Worm (Caenorhabditis elegans): ENCODE results near the gene H39E23.2.
"Not testable (repeated sequence)": the region's sequence is repeated elsewhere in the genome, so short reads cannot be mapped to it uniquely, and the experiment has no call there.

ce11 chrV:14137766-14138165 is 27.6 kb downstream of the H39E23.2 start, which contains the start of gene AH10.4:
- not testable (repeated sequence) for TF ChIP-seq nhr-28 (tag; optimal IDR thresholded peaks at IDR 0.05); unc-62 (GFP tag; optimal IDR thresholded peaks at IDR 0.05); flh-1 (GFP tag; optimal IDR thresholded peaks at IDR 0.05); nhr-12 (tag; optimal IDR thresholded peaks at IDR 0.05); sptf-1 (tag; optimal IDR thresholded peaks at IDR 0.05); hlh-1 (tag; optimal IDR thresholded peaks at IDR 0.05); nhr-237 (tag; optimal IDR thresholded peaks at IDR 0.05); ztf-11 (tag; optimal IDR thresholded peaks at IDR 0.05); lsy-2 (tag; optimal IDR thresholded peaks at IDR 0.05)

All from whole organism, mixed stage, embryonic.